Fruit fly (Drosophila melanogaster): ENCODE measurements around the gene CycJ.

dm6 chr3L:3431061-3431648 lies 35.1 kb upstream of the CycJ start:
- TF ChIP-seq psq (optimal IDR thresholded peaks at IDR 0.05) (no peak), ttk (optimal IDR thresholded peaks at IDR 0.05) (no peak), Myc (optimal IDR thresholded peaks at IDR 0.05) (no peak), insv (optimal IDR thresholded peaks at IDR 0.05) (no peak)
